Fruit fly (Drosophila melanogaster) S2 (cell line): ENCODE measurements around the gene h-cup.

Experiments used
- CG8478 ChIP-seq: fragments of >200 bp; optimal IDR thresholded peaks from 2 replicates; lab custom pipeline; 2018
- CTCF ChIP-seq, 2 experiments: fragments of >200 bp; optimal IDR thresholded peaks; 2 replicates each; lab custom pipeline; 2018

DNA sequence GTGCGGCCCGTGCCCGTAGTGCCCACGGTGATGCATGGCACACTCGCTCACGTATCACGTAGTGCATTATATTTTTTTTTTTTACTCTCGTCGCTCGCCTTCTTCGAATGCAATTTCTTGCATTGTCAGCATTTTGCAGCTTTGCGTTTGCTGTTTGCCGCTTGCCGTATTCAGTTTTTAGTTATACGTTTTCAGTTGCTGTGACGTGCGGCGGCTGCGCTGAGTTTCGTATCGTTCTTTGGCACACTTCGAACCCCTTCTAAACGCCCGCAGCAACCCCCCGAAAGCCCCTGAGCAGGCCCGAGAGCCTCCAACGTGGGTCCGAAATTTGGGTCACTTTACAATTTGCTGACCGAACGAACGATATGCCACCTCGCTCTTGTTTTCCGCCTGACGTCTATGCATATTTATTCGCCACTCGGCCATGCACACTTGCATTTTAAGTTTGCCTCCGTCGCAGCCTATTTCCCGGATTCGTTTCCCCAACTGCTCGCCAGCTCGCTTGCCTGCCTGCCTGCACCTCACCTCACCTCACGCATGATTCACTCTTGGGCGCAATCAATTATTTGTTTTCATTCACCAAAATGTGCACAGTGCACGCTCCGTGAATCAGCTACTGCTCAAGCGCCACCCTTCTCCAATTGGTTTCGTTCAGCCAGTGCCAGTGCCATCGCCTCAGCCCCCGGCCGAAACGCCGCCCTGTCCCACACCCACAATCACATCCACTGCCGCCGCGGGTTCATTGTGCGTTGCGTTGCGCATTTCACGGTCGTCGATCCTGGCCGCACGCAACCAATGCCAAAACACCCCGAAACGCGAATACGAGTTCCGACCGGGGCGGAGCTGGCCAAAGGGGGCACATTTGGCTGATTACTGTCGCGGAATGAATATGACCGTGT, 28.2 kb upstream of the h-cup start:
- no peak for TF ChIP-seq CTCF (optimal IDR thresholded peaks at IDR 0.05; lab: Kevin White, UChicago)
- TF ChIP-seq CG8478 (lab: Kevin White, UChicago), result no peak
